Worm (Caenorhabditis elegans): ENCODE results near the gene K02E10.5.

- TF ChIP-seq snpc-4 (tag; optimal IDR thresholded peaks at IDR 0.05) (no peak), daf-12 (tag; optimal IDR thresholded peaks at IDR 0.05) (no peak), nhr-77 (tag; optimal IDR thresholded peaks at IDR 0.05) (no peak), pqm-1 (tag; optimal IDR thresholded peaks at IDR 0.05) (no peak), mxl-3 (GFP tag; optimal IDR thresholded peaks at IDR 0.05) (no peak), nhr-76 (tag; optimal IDR thresholded peaks at IDR 0.05) (no peak), fkh-10 (GFP tag; optimal IDR thresholded peaks at IDR 0.05) (no peak), mxl-2 (GFP tag; conservative IDR thresholded peaks at IDR 0.05) (no peak), nhr-10 (tag; optimal IDR thresholded peaks at IDR 0.05) (no peak), egl-27 (tag; optimal IDR thresholded peaks at IDR 0.05) (no peak)
Observed at ce11 chrX:2456141-2456540, 22.6 kb downstream of the K02E10.5 start.

All from whole organism, L4 larva.